Fruit fly (Drosophila melanogaster) whole organism, embryonic: ENCODE results near the gene CG5390.

Source experiments
- BEAF-32 ChIP-seq: fragments of 200-800 bp; sonication (Bioruptor generic); optimal IDR thresholded peaks from 3 replicates; lab custom pipeline; 2017; ENCODE audit warnings: missing biosample characterization, missing genetic modification characterization, mild to moderate bottlenecking, moderate library complexity, missing genetic modification reagents
- CG1024 ChIP-seq: fragments of 200-800 bp; sonication (Bioruptor generic); IDR thresholded peaks from 2 replicates; pipeline ENCODE4 v1.3.6; 2022; ENCODE audit warnings: missing biosample characterization, missing genetic modification characterization
- CG12155 ChIP-seq: fragments of 200-800 bp; sonication (Bioruptor generic); optimal IDR thresholded peaks from 3 replicates; lab custom pipeline; 2016; ENCODE audit warnings: missing biosample characterization, missing genetic modification characterization
- CG12659 ChIP-seq: fragments of 200-800 bp; sonication (Bioruptor generic); optimal IDR thresholded peaks from 3 replicates; lab custom pipeline; 2017; ENCODE audit warnings: mild to moderate bottlenecking, missing biosample characterization, missing genetic modification reagents, missing genetic modification characterization
- CG13287 ChIP-seq: fragments of 200-800 bp; sonication (Bioruptor generic); IDR thresholded peaks from 2 replicates; pipeline ENCODE4 v1.3.6; 2022; ENCODE audit warnings: missing biosample characterization, missing genetic modification characterization; ENCODE audit not compliant: partially characterized antibody
- CG14710 ChIP-seq: fragments of 200-800 bp; sonication (Bioruptor generic); optimal IDR thresholded peaks from 3 replicates; lab custom pipeline; 2019; ENCODE audit warnings: missing biosample characterization, mild to moderate bottlenecking, missing genetic modification characterization, moderate library complexity
- CG15514 ChIP-seq: fragments of 200-800 bp; sonication (Bioruptor generic); optimal IDR thresholded peaks from 3 replicates; lab custom pipeline; 2017; ENCODE audit warnings: missing biosample characterization, missing genetic modification characterization, mild to moderate bottlenecking, moderate library complexity, missing genetic modification reagents
- CG16863 ChIP-seq: fragments of 200-800 bp; sonication (Bioruptor generic); optimal IDR thresholded peaks from 3 replicates; lab custom pipeline; 2016; ENCODE audit warnings: missing biosample characterization, missing genetic modification characterization
- CG17802 ChIP-seq: fragments of 200-800 bp; sonication (Bioruptor generic); optimal IDR thresholded peaks from 2 replicates; lab custom pipeline; 2018; ENCODE audit warnings: missing biosample characterization, mild to moderate bottlenecking, missing genetic modification characterization, moderate library complexity
- CG2116 ChIP-seq: fragments of 200-800 bp; sonication (Bioruptor generic); optimal IDR thresholded peaks from 3 replicates; lab custom pipeline; 2018; ENCODE audit warnings: missing biosample characterization, mild to moderate bottlenecking, missing genetic modification characterization
- CG34224 ChIP-seq: fragments of 200-800 bp; sonication (Bioruptor generic); IDR thresholded peaks from 3 replicates; pipeline ENCODE4 v1.3.6; 2022; ENCODE audit warnings: missing biosample characterization, missing genetic modification characterization; ENCODE audit not compliant: partially characterized antibody
- CG4617 ChIP-seq: fragments of 200-800 bp; sonication (Bioruptor generic); optimal IDR thresholded peaks from 3 replicates; lab custom pipeline; 2016; ENCODE audit warnings: missing biosample characterization, missing genetic modification characterization, borderline replicate concordance
- CG4730 ChIP-seq: fragments of 200-800 bp; sonication (Bioruptor generic); IDR thresholded peaks from 2 replicates; pipeline ENCODE4 v1.3.6; 2022; ENCODE audit warnings: missing biosample characterization, missing genetic modification characterization
- CG6765 ChIP-seq: fragments of 200-800 bp; sonication (Bioruptor generic); optimal IDR thresholded peaks from 3 replicates; lab custom pipeline; 2017; ENCODE audit warnings: missing biosample characterization, mild to moderate bottlenecking, missing genetic modification characterization
- CG6791 ChIP-seq: fragments of 200-800 bp; sonication (Bioruptor generic); IDR thresholded peaks from 3 replicates; pipeline ENCODE4 v1.3.6; 2022; ENCODE audit warnings: missing biosample characterization, missing genetic modification characterization; ENCODE audit not compliant: partially characterized antibody
- CG8359 ChIP-seq: fragments of 200-800 bp; sonication (Bioruptor generic); optimal IDR thresholded peaks from 2 replicates; lab custom pipeline; 2017; ENCODE audit warnings: missing biosample characterization, mild to moderate bottlenecking, missing genetic modification characterization, borderline replicate concordance
- CG9876 ChIP-seq: fragments of 200-800 bp; sonication (Bioruptor generic); optimal IDR thresholded peaks from 2 replicates; lab custom pipeline; 2016; ENCODE audit warnings: missing biosample characterization, missing genetic modification characterization
- Dll ChIP-seq: fragments of 200-800 bp; sonication (Bioruptor generic); IDR thresholded peaks from 4 replicates; pipeline ENCODE4 v1.3.6; 2022; ENCODE audit warnings: missing biosample characterization, missing genetic modification characterization; ENCODE audit not compliant: partially characterized antibody
- Elba2 ChIP-seq: fragments of 200-800 bp; sonication (Bioruptor generic); optimal IDR thresholded peaks from 3 replicates; lab custom pipeline; 2016; ENCODE audit warnings: missing biosample characterization, missing genetic modification characterization
- Ets65A ChIP-seq: fragments of 200-800 bp; sonication (Bioruptor generic); peaks from one replicate; lab custom pipeline; 2016; ENCODE audit warnings: missing biosample characterization, missing genetic modification characterization
- MBD-R2 ChIP-seq: fragments of 200-800 bp; sonication (Bioruptor generic); IDR thresholded peaks from 2 replicates; pipeline ENCODE4 v1.3.6; 2022; ENCODE audit warnings: missing biosample characterization, missing genetic modification characterization
- Myb ChIP-seq: fragments of 200-800 bp; sonication (Bioruptor generic); optimal IDR thresholded peaks from 2 replicates; lab custom pipeline; 2016; ENCODE audit warnings: missing biosample characterization, missing genetic modification characterization
- Scr ChIP-seq: fragments of 200-800 bp; sonication (Bioruptor generic); IDR thresholded peaks from 2 replicates; pipeline ENCODE4 v1.3.6; 2022; ENCODE audit warnings: missing biosample characterization, missing genetic modification characterization; ENCODE audit not compliant: partially characterized antibody
- Sin3A ChIP-seq: fragments of >200 bp; optimal IDR thresholded peaks from 2 replicates; lab custom pipeline; 2018
- Sry-δ ChIP-seq: fragments of 200-800 bp; sonication (Bioruptor generic); optimal IDR thresholded peaks from 2 replicates; lab custom pipeline; 2016; ENCODE audit warnings: missing biosample characterization, missing genetic modification characterization
- Tbp ChIP-seq: fragments of >200 bp; optimal IDR thresholded peaks from 2 replicates; lab custom pipeline; 2018; ENCODE audit warnings: missing biosample characterization, missing genetic modification characterization
- YL-1 ChIP-seq: fragments of 200-800 bp; sonication (Bioruptor generic); optimal IDR thresholded peaks from 3 replicates; lab custom pipeline; 2017; ENCODE audit warnings: missing biosample characterization, mild to moderate bottlenecking, missing genetic modification characterization
- bigmax ChIP-seq: fragments of 200-800 bp; sonication (Bioruptor generic); optimal IDR thresholded peaks from 2 replicates; lab custom pipeline; 2018; ENCODE audit warnings: missing biosample characterization, mild to moderate bottlenecking, missing genetic modification characterization
- chinmo ChIP-seq: fragments of 200-800 bp; sonication (Bioruptor generic); IDR thresholded peaks from 4 replicates; pipeline ENCODE4 v1.3.6; 2022; ENCODE audit warnings: missing biosample characterization, missing genetic modification characterization; ENCODE audit not compliant: partially characterized antibody
- emc ChIP-seq: fragments of 200-800 bp; sonication (Bioruptor generic); optimal IDR thresholded peaks from 2 replicates; lab custom pipeline; 2016; ENCODE audit warnings: missing biosample characterization, missing genetic modification characterization
- exex ChIP-seq: fragments of 200-800 bp; sonication (Bioruptor generic); optimal IDR thresholded peaks from 4 replicates; lab custom pipeline; 2018; ENCODE audit warnings: missing biosample characterization, mild to moderate bottlenecking, missing genetic modification characterization, moderate library complexity
- ftz-f1 ChIP-seq: fragments of 200-800 bp; sonication (Bioruptor generic); optimal IDR thresholded peaks from 2 replicates; lab custom pipeline; 2016; ENCODE audit warnings: missing biosample characterization, missing genetic modification characterization
- hbn ChIP-seq: fragments of 200-800 bp; sonication (Bioruptor generic); IDR thresholded peaks from 2 replicates; pipeline ENCODE4 v1.3.6; 2022; ENCODE audit warnings: missing biosample characterization, missing genetic modification characterization; ENCODE audit not compliant: partially characterized antibody
- pan ChIP-seq, 4 experiments: fragments of >200 bp in 3 of 4; fragments of 200-800 bp in 1 of 4; sonication (Bioruptor generic) in 1 of 4; optimal IDR thresholded peaks in 3 of 4; IDR thresholded peaks in 1 of 4; 2 replicates each; pipeline versions ENCODE4 v1.3.6 to Lab custom; 2017 to 2022; ENCODE audit warnings: missing biosample characterization in 2 of 4, missing genetic modification characterization in 2 of 4, mixed read lengths in 1 of 4
- pzg ChIP-seq: fragments of 200-800 bp; sonication (Bioruptor generic); optimal IDR thresholded peaks from 3 replicates; lab custom pipeline; 2018; ENCODE audit warnings: missing biosample characterization, mild to moderate bottlenecking, missing genetic modification characterization, moderate library complexity
- repo ChIP-seq: fragments of 200-800 bp; sonication (Bioruptor generic); optimal IDR thresholded peaks from 2 replicates; lab custom pipeline; 2016; ENCODE audit warnings: missing biosample characterization, missing genetic modification characterization
- sens ChIP-seq: fragments of 200-800 bp; sonication (Bioruptor generic); peaks from one replicate; lab custom pipeline; 2016; ENCODE audit warnings: missing biosample characterization, missing genetic modification characterization
- slp2 ChIP-seq: fragments of 200-800 bp; sonication (Bioruptor generic); optimal IDR thresholded peaks from 2 replicates; lab custom pipeline; 2016; ENCODE audit warnings: missing biosample characterization, missing genetic modification characterization
- sug ChIP-seq: fragments of 200-800 bp; optimal IDR thresholded peaks from 2 replicates; lab custom pipeline; 2019; ENCODE audit warnings: missing biosample characterization, mild to moderate bottlenecking, missing genetic modification characterization, moderate library complexity
- vfl ChIP-seq: fragments of 200-800 bp; sonication (Bioruptor generic); optimal IDR thresholded peaks from 2 replicates; lab custom pipeline; 2016; ENCODE audit warnings: missing biosample characterization, missing genetic modification characterization
- wek ChIP-seq: fragments of 200-800 bp; sonication (Bioruptor generic); optimal IDR thresholded peaks from 3 replicates; lab custom pipeline; 2018; ENCODE audit warnings: missing biosample characterization, mild to moderate bottlenecking, missing genetic modification characterization, moderate library complexity

The CG5390 gene

DNA sequence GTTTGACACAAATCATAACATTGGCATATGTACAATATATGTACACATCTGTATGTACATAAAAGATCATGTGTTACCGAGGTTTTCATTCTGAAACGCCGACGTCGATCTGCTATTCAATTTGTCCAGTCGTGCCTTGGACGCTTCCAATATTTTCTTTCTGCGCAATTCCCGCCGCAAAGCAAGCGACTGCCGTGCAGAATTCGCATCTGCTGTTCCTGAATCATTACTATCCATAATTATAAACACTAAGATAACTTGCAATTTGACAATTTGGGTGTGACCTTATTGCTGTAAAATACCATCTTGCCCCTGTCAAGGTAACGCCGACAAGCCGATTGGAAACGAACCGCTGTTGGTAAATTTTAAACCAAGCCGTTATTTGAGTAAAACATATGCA is 5.4 kb upstream of the CG5390 start (continued):
- no peak for TF ChIP-seq CG8359 (GFP tag; lab: Kevin White, UChicago)
- TF ChIP-seq Myb, result peak; percentile 90
- TF ChIP-seq MBD-R2 (GFP tag; lab: Robert Waterston, UW), result peak; percentile 65
- TF ChIP-seq Scr, result peak; percentile 33; the same call in 1 of the 2 replicates
- TF ChIP-seq Tbp (GFP tag; lab: Kevin White, UChicago), result no peak
- peak; percentile 42; the same call in 1 of the 4 replicates for TF ChIP-seq Dll
- peak; percentile 10 for TF ChIP-seq wek (GFP tag; lab: Kevin White, UChicago)
- no peak for TF ChIP-seq vfl (GFP tag; lab: Kevin White, UChicago)
- peak; percentile 44 for TF ChIP-seq CG2116 (GFP tag; lab: Kevin White, UChicago)
- TF ChIP-seq CG9876 (GFP tag; lab: Kevin White, UChicago), result no peak
- TF ChIP-seq sens (GFP tag; lab: Kevin White, UChicago), result peak; percentile 72
- peak; percentile 76 for TF ChIP-seq CG4617 (GFP tag; lab: Kevin White, UChicago)
- 0 out of 3 replicates have a peak, but pooled peaks have one; percentile 36 for TF ChIP-seq CG6791 (GFP tag; lab: Robert Waterston, UW)
- TF ChIP-seq pan (optimal IDR thresholded peaks at IDR 0.05; lab: Kevin White, UChicago), result no peak
- no peak for TF ChIP-seq pan (GFP tag; optimal IDR thresholded peaks at IDR 0.05 in 1 of 2, IDR thresholded peaks at IDR 0.05 in 1 of 2)
- peak; percentile 54 for TF ChIP-seq Ets65A (GFP tag; lab: Kevin White, UChicago)
- 0 out of 2 replicates have a peak, but pooled peaks have one; percentile 42 for TF ChIP-seq CG1024 (GFP tag; lab: Robert Waterston, UW)
- TF ChIP-seq CG17802 (tag; lab: Kevin White, UChicago), result peak; percentile 34
- peak; percentile 23 for TF ChIP-seq CG14710 (tag; lab: Kevin White, UChicago)
- peak; percentile 42; the same call in 1 of the 2 replicates for TF ChIP-seq CG13287
- 0 out of 4 replicates have a peak, but pooled peaks have one; percentile 50 for TF ChIP-seq chinmo (GFP tag; lab: Robert Waterston, UW)
- TF ChIP-seq CG12659, result peak; percentile 62
- peak; percentile 69 for TF ChIP-seq pzg (GFP tag; lab: Kevin White, UChicago)
- no peak for TF ChIP-seq emc (GFP tag; lab: Kevin White, UChicago)
- TF ChIP-seq repo (GFP tag; lab: Kevin White, UChicago), result no peak
- TF ChIP-seq sug, result peak; percentile 12
- peak; percentile 37 for TF ChIP-seq CG15514
- TF ChIP-seq CG16863 (GFP tag; lab: Kevin White, UChicago), result no peak
- 0 out of 3 replicates have a peak, but pooled peaks have one; percentile 12 for TF ChIP-seq CG34224 (GFP tag; lab: Robert Waterston, UW)
- TF ChIP-seq CG12155 (GFP tag; lab: Kevin White, UChicago), result no peak
- no peak for TF ChIP-seq CG4730
- TF ChIP-seq exex (tag; lab: Kevin White, UChicago), result peak; percentile 23
- peak; percentile 27 for TF ChIP-seq Elba2
- TF ChIP-seq Sin3A (lab: Kevin White, UChicago), result peak; percentile 28
- peak; percentile 42 for TF ChIP-seq Sry-δ
- TF ChIP-seq YL-1 (GFP tag; lab: Kevin White, UChicago), result peak; percentile 21
- 0 out of 2 replicates have a peak, but pooled peaks have one; percentile 24 for TF ChIP-seq hbn
- TF ChIP-seq CG6765, result no peak
- TF ChIP-seq slp2, result no peak
- peak; percentile 7 for TF ChIP-seq bigmax (GFP tag; lab: Kevin White, UChicago)
- peak; percentile 52 for TF ChIP-seq BEAF-32 (GFP tag; lab: Kevin White, UChicago)
- no peak for TF ChIP-seq ftz-f1
- TF ChIP-seq, all 482 proteins: peak for 52
